Worm (Caenorhabditis elegans): ENCODE measurements around the gene Y43B11AR.3.

ce11 chrIV:7039476-7040261 lies 43.8 kb downstream of the Y43B11AR.3 start, which contains the start of the genes cogc-2 and klp-18:
- peak; percentile 45 for TF ChIP-seq snpc-1.3 (tag; optimal IDR thresholded peaks at IDR 0.05; ENCODE audit: insufficient read depth)
- no peak for TF ChIP-seq egl-18 (GFP tag; IDR thresholded peaks at IDR 0.05)
- no peak for TF ChIP-seq somi-1 (GFP tag; optimal IDR thresholded peaks at IDR 0.05)
- TF ChIP-seq unc-62 (GFP tag; optimal IDR thresholded peaks at IDR 0.05) = no peak
